Worm (Caenorhabditis elegans) whole organism, L3 larva: ENCODE results near the gene F38A5.22.

Experiments used
- R02D3.7 ChIP-seq: fragments of 150-350 bp; optimal IDR thresholded peaks from 2 replicates; lab custom pipeline; 2014; ENCODE audit warnings: missing biosample characterization, missing genetic modification characterization
- ZK546.5 ChIP-seq: sonication (generic microtip); optimal IDR thresholded peaks from 2 replicates; lab custom pipeline; 2017; ENCODE audit warnings: missing biosample characterization, missing genetic modification characterization
- ceh-16 ChIP-seq: sonication (generic microtip); optimal IDR thresholded peaks from 2 replicates; lab custom pipeline; 2017; ENCODE audit warnings: missing biosample characterization, missing genetic modification characterization
- ceh-28 ChIP-seq: fragments of 150-350 bp; optimal IDR thresholded peaks from 2 replicates; lab custom pipeline; 2014; ENCODE audit warnings: missing biosample characterization, missing genetic modification reagents, missing genetic modification characterization
- ceh-82 ChIP-seq: fragments of 150-350 bp; optimal IDR thresholded peaks from 2 replicates; lab custom pipeline; 2014; ENCODE audit warnings: missing biosample characterization, missing genetic modification characterization
- ceh-9 ChIP-seq: sonication (generic microtip); optimal IDR thresholded peaks from 2 replicates; lab custom pipeline; 2018; ENCODE audit warnings: missing biosample characterization, missing genetic modification characterization
- daf-12 ChIP-seq: fragments of 150-350 bp; optimal IDR thresholded peaks from 2 replicates; lab custom pipeline; 2014; ENCODE audit warnings: missing biosample characterization, missing genetic modification reagents, missing genetic modification characterization
- egl-27 ChIP-seq: sonication (generic microtip); optimal IDR thresholded peaks from 4 replicates; lab custom pipeline; 2017; ENCODE audit warnings: missing biosample characterization, missing genetic modification reagents, missing genetic modification characterization
- egl-5 ChIP-seq: fragments of 150-350 bp; optimal IDR thresholded peaks from 2 replicates; lab custom pipeline; 2017; ENCODE audit warnings: missing biosample characterization, missing genetic modification reagents, missing genetic modification characterization, inconsistent platforms
- elt-1 ChIP-seq: fragments of 150-350 bp; optimal IDR thresholded peaks from 2 replicates; lab custom pipeline; 2014; ENCODE audit warnings: missing biosample characterization, missing genetic modification characterization
- elt-2 ChIP-seq: sonication (generic microtip); optimal IDR thresholded peaks from 2 replicates; lab custom pipeline; 2016; ENCODE audit warnings: missing genetic modification reagents, mild to moderate bottlenecking, missing genetic modification characterization, missing compliant biosample characterization
- elt-3 ChIP-seq, 3 experiments: fragments of 150-350 bp in 1 of 3; sonication (generic microtip) in 2 of 3; optimal IDR thresholded peaks; 2 replicates in 2 of 3; 4 replicates in 1 of 3; lab custom pipeline; 2014 to 2017; ENCODE audit warnings: missing biosample characterization in 3 of 3, missing genetic modification characterization in 3 of 3
- eor-1 ChIP-seq, 2 experiments: fragments of 150-350 bp; optimal IDR thresholded peaks; 2 replicates each; lab custom pipeline; 2014 to 2018; ENCODE audit warnings: missing biosample characterization in 2 of 2, missing genetic modification characterization in 2 of 2
- fkh-10 ChIP-seq: sonication (generic microtip); optimal IDR thresholded peaks from 2 replicates; lab custom pipeline; 2017; ENCODE audit warnings: missing biosample characterization, missing genetic modification reagents, missing genetic modification characterization
- fkh-2 ChIP-seq: fragments of 150-350 bp; optimal IDR thresholded peaks from 2 replicates; lab custom pipeline; 2014; ENCODE audit warnings: missing biosample characterization, missing genetic modification reagents, missing genetic modification characterization
- fos-1 ChIP-seq: fragments of 150-350 bp; optimal IDR thresholded peaks from 2 replicates; lab custom pipeline; 2014; ENCODE audit warnings: missing biosample characterization, missing genetic modification characterization
- hmg-11 ChIP-seq: sonication (generic microtip); optimal IDR thresholded peaks from 2 replicates; lab custom pipeline; 2016; ENCODE audit warnings: missing genetic modification characterization, missing compliant biosample characterization
- lin-15B ChIP-seq: fragments of 150-350 bp; optimal IDR thresholded peaks from 2 replicates; lab custom pipeline; 2014; ENCODE audit warnings: missing biosample characterization, missing genetic modification characterization
- lin-39 ChIP-seq: fragments of 150-350 bp; optimal IDR thresholded peaks from 2 replicates; lab custom pipeline; 2018; ENCODE audit warnings: missing biosample characterization, missing genetic modification reagents, missing genetic modification characterization
- lsy-12 ChIP-seq: sonication (generic microtip); optimal IDR thresholded peaks from 2 replicates; lab custom pipeline; 2016; ENCODE audit warnings: mild to moderate bottlenecking, missing genetic modification characterization, missing compliant biosample characterization
- mml-1 ChIP-seq: fragments of 150-350 bp; sonication (generic microtip); optimal IDR thresholded peaks from 3 replicates; lab custom pipeline; 2014; ENCODE audit warnings: missing biosample characterization, missing genetic modification characterization
- nfya-1 ChIP-seq: sonication (generic microtip); optimal IDR thresholded peaks from 2 replicates; lab custom pipeline; 2017; ENCODE audit warnings: missing genetic modification characterization, mild to moderate bottlenecking, missing compliant biosample characterization, antibody characterized with exemption, moderate library complexity; ENCODE audit not compliant: insufficient read depth
- nhr-12 ChIP-seq: fragments of 150-350 bp; optimal IDR thresholded peaks from 2 replicates; lab custom pipeline; 2014; ENCODE audit warnings: missing biosample characterization, missing genetic modification characterization
- nhr-23 ChIP-seq: fragments of 150-350 bp; optimal IDR thresholded peaks from 2 replicates; lab custom pipeline; 2014; ENCODE audit warnings: missing biosample characterization, missing genetic modification reagents, missing genetic modification characterization
- nhr-237 ChIP-seq: fragments of 150-350 bp; optimal IDR thresholded peaks from 2 replicates; lab custom pipeline; 2014; ENCODE audit warnings: missing biosample characterization, missing genetic modification characterization
- nhr-43 ChIP-seq: sonication (generic microtip); optimal IDR thresholded peaks from 2 replicates; lab custom pipeline; 2016; ENCODE audit warnings: mild to moderate bottlenecking, missing genetic modification characterization, missing compliant biosample characterization; ENCODE audit not compliant: poor library complexity, severe bottlenecking
- nhr-76 ChIP-seq: fragments of 150-350 bp; sonication (generic microtip); optimal IDR thresholded peaks from 5 replicates; lab custom pipeline; 2014; ENCODE audit warnings: missing biosample characterization, missing genetic modification characterization
- pha-4 ChIP-seq: fragments of 150-350 bp; optimal IDR thresholded peaks from 2 replicates; lab custom pipeline; 2014; ENCODE audit warnings: missing biosample characterization, missing genetic modification reagents, missing genetic modification characterization
- pqm-1 ChIP-seq: fragments of 150-350 bp; optimal IDR thresholded peaks from 2 replicates; lab custom pipeline; 2017; ENCODE audit warnings: missing biosample characterization, missing genetic modification characterization, inconsistent platforms
- sea-2 ChIP-seq: fragments of 150-350 bp; sonication (generic microtip); optimal IDR thresholded peaks from 4 replicates; lab custom pipeline; 2014; ENCODE audit warnings: missing biosample characterization, missing genetic modification reagents, missing genetic modification characterization
- skn-1 ChIP-seq: fragments of 150-350 bp; optimal IDR thresholded peaks from 2 replicates; lab custom pipeline; 2014; ENCODE audit warnings: missing biosample characterization, missing genetic modification characterization
- snpc-4 ChIP-seq: fragments of 150-350 bp; optimal IDR thresholded peaks from 2 replicates; lab custom pipeline; 2014; ENCODE audit warnings: missing biosample characterization, missing genetic modification characterization
- unc-39 ChIP-seq: sonication (generic microtip); optimal IDR thresholded peaks from 4 replicates; lab custom pipeline; 2017; ENCODE audit warnings: missing biosample characterization, missing genetic modification characterization
- unc-62 ChIP-seq: fragments of 150-350 bp; sonication (generic microtip); optimal IDR thresholded peaks from 4 replicates; lab custom pipeline; 2014; ENCODE audit warnings: missing biosample characterization, missing genetic modification reagents, missing genetic modification characterization
- ztf-11 ChIP-seq: fragments of 150-350 bp; optimal IDR thresholded peaks from 2 replicates; lab custom pipeline; 2014; ENCODE audit warnings: missing biosample characterization, missing genetic modification characterization
- ztf-4 ChIP-seq: fragments of 150-350 bp; optimal IDR thresholded peaks from 2 replicates; lab custom pipeline; 2014; ENCODE audit warnings: missing biosample characterization, missing genetic modification characterization

Gene F38A5.22

DNA sequence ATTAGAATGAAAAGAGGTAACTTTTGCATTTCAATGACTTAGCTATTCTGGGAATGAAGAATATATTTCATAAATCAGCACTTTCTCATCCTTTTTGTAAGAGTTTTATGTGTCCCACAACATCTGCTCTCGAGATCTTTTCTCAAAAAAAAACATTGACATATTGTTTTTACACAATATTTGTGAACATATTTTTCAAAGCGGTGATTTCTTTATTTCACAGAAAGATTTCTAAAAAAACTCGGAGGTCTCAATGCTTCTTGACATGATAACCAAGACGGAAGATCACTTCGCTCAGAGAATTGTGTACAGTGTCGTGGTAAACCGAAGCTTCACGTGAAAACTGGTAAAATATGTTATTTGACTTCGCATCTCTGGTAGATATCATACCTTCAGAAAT lies at the start of gene F38A5.22:
Gene F38A5.22 (minus strand): TSS at position 29 of the 400 bp plus-strand sequence.
- TF ChIP-seq hmg-11 (tag; lab: Kevin White, UChicago) (no peak), R02D3.7 (no peak), elt-3 (tag; optimal IDR thresholded peaks at IDR 0.05; lab: Kevin White, UChicago) (no peak), ceh-16 (tag; lab: Kevin White, UChicago) (no peak), elt-1 (tag; lab: Kevin White, UChicago) (no peak), pqm-1 (tag; lab: Kevin White, UChicago) (no peak), skn-1 (no peak), fkh-10 (GFP tag; lab: Kevin White, UChicago) (no peak), nfya-1 (no peak)
- TF ChIP-seq, all 47 proteins: peak for 0

DNA sequence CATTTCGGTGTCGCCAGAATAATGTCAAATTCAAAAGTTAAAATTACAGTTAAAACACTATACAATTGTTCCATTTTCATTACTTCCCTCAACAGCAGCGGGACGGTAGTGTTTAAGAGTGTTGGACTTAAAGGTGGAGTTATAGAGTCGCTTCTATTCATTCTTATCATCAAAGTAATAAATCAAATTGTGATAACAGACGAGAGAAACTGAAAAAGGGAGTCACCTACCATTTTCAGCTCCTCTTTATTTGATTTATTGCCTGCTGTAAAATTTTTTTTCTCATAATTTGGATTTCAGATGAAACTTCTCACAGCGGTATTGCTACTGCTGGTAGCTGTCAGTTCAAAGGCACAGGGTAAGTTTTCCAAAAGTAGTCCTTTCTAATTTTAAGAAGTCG lies 44.1 kb upstream of the F38A5.22 start, which contains the start of gene C01B10.6:
Gene C01B10.6 (plus strand): TSS at position 301 of the 400 bp plus-strand sequence.
- TF ChIP-seq nfya-1: no peak
- TF ChIP-seq elt-2 (tag; lab: Kevin White, UChicago): peak; percentile 38
- TF ChIP-seq ztf-4: no peak
- no peak for TF ChIP-seq lin-15B (tag; lab: Kevin White, UChicago)

DNA sequence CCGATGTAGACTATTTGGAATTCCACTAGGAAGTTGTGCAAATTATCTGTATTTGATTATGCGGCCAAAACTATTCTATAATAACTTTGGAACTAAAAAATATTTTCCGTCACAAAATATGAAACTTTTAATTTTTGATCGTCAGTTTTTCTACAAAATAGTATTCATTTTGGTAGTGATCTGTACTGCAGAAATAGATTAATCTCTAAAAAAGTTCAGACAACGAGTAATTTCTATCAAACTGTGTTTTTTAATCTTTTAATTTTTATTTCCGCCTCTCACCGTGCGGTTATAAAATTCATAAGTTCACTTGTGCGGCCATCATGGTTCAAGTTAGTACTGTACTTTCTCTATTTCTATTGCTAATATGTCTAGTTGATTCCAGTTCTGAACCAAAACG lies 42.5 kb upstream of the F38A5.22 start, which contains the start of gene C01B10.7:
Gene C01B10.7 (plus strand): TSS at position 301 of the 400 bp plus-strand sequence.
- TF ChIP-seq unc-62: no peak
- no peak for TF ChIP-seq lin-39 (tag; lab: Kevin White, UChicago)
- TF ChIP-seq fkh-2 (tag; lab: Kevin White, UChicago): no peak
- TF ChIP-seq nhr-237 (tag; lab: Kevin White, UChicago): no peak
- TF ChIP-seq egl-27 (tag; lab: Kevin White, UChicago): no peak
- TF ChIP-seq unc-39: no peak
- TF ChIP-seq skn-1: no peak
- no peak for TF ChIP-seq ceh-82
- TF ChIP-seq sea-2: no peak
- TF ChIP-seq egl-5 (tag; lab: Kevin White, UChicago): no peak
- TF ChIP-seq nhr-76 (tag; lab: Kevin White, UChicago): no peak
- TF ChIP-seq nhr-43 (tag; lab: Kevin White, UChicago): no peak
- no peak for TF ChIP-seq ZK546.5 (tag; lab: Kevin White, UChicago)
- TF ChIP-seq eor-1 (tag; optimal IDR thresholded peaks at IDR 0.05; lab: Kevin White, UChicago): no peak
- TF ChIP-seq nhr-23 (tag; lab: Kevin White, UChicago): no peak

DNA sequence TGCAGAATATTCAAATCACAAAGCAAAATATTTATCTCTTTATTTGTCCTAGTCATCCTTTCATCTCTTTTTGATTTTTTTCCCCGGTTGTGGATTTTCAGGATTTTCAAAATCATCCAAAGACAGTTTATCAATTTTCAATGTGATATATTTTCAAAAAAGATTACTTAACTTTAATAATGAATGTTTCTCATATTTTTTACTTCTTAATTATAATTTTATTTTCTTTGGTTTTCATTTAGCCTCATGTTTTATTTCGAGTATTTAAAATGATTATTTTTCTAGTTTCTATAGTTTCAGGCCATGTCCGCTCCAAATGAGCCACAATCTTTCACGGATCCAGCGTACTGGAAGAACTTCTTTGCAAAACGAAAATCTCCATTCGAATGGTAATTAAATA lies 39.0 kb upstream of the F38A5.22 start, which contains the start of gene metl-13:
Gene metl-13 (plus strand): TSS at position 301 of the 400 bp plus-strand sequence.
- TF ChIP-seq sea-2 (no peak), ztf-4 (no peak), fos-1 (tag; lab: Kevin White, UChicago) (no peak), fkh-10 (GFP tag; lab: Kevin White, UChicago) (no peak), egl-27 (tag; lab: Kevin White, UChicago) (no peak)

- peak; percentile 61 for TF ChIP-seq lsy-12 (tag; lab: Kevin White, UChicago)
- TF ChIP-seq snpc-4 (tag; lab: Kevin White, UChicago): peak; percentile 31
- no peak for TF ChIP-seq mml-1
- TF ChIP-seq ceh-28 (tag; lab: Kevin White, UChicago): peak; percentile 37
- no peak for TF ChIP-seq nhr-12 (tag; lab: Kevin White, UChicago)
- no peak for TF ChIP-seq ztf-11 (tag; lab: Kevin White, UChicago)
- TF ChIP-seq nhr-76 (tag; lab: Kevin White, UChicago): no peak
- no peak for TF ChIP-seq daf-12 (tag; lab: Kevin White, UChicago)
- peak; percentile 49 for TF ChIP-seq elt-2 (tag; lab: Kevin White, UChicago)
- TF ChIP-seq hmg-11 (tag; lab: Kevin White, UChicago): peak; percentile 25
- TF ChIP-seq ceh-82: no peak
- TF ChIP-seq pqm-1 (tag; lab: Kevin White, UChicago): peak; percentile 18
- no peak for TF ChIP-seq ztf-4
- TF ChIP-seq nhr-43 (tag; lab: Kevin White, UChicago): peak; percentile 91
- peak; percentile 83 for TF ChIP-seq lin-15B (tag; lab: Kevin White, UChicago)
- peak; percentile 80 for TF ChIP-seq nfya-1
- peak; percentile 78 for TF ChIP-seq pha-4 (tag; lab: Kevin White, UChicago)
- TF ChIP-seq ceh-9: no peak
- peak; percentile 53 for TF ChIP-seq R02D3.7
- TF ChIP-seq, all 47 proteins: peak for 11
Measured at ce11 chrIV:6631704-6632272, 36.0 kb upstream of the F38A5.22 start, which contains the start of the genes cest-5.1 and C01B10.9. Gene cest-5.1, minus strand, starts transcription at chrIV:6631754. Gene C01B10.9, plus strand, starts transcription at chrIV:6632222.
